Fruit fly (Drosophila melanogaster): ENCODE measurements around the gene CG14551.

The CG14551 gene

DNA sequence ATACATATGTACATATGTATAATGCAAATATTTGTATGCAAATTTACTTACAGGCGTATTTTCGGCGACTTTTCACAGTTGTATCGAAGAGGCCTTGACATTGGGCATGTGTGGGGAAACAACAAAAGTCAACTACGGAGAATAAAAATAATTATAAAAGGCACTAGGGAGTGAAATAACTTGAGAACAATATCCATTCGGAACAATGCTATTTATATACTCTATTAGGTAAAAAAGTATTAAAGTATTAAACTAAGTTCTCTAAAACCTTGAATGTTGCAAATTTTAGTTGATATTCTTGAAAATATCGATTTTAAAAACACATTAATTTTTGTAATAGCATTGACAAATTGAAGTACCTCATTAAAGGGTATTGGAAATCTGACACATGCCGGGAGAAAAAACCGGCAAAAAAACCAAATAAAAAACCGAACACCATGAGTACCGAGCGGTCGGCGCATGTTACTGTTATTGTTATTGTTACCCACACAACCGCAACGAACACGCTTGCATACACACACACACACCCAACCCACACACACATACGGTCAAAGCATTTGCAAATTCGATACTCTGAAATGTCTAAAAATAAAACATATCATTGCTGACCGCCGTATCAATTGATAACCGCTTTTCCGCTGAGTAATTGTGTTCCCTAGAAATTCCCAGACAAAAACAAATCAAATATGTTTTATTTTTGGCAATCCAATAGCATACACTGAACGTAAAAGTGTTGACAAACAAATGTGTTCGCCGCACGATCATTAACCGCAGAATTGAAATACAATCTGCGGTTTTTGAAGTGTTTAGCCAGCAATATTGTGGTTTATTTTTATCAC is 41.7 kb upstream of the CG14551 start:
- TF ChIP-seq Clk (GFP tag; optimal IDR thresholded peaks at IDR 0.05): no peak
- no peak for TF ChIP-seq Crg-1 (GFP tag; optimal IDR thresholded peaks at IDR 0.05)
- peak; percentile 48 for TF ChIP-seq kay (GFP tag; ENCODE audit: borderline replicate concordance)
- TF ChIP-seq cnc (optimal IDR thresholded peaks at IDR 0.05): peak in 1 of 2 experiments; percentile 33
- TF ChIP-seq CG7101 (tag; optimal IDR thresholded peaks at IDR 0.05): peak; percentile 89
- TF ChIP-seq Mnt (GFP tag; optimal IDR thresholded peaks at IDR 0.05): peak; percentile 37
- TF ChIP-seq CG14711 (tag; optimal IDR thresholded peaks at IDR 0.05): peak; percentile 22
- TF ChIP-seq CG12768 (GFP tag; optimal IDR thresholded peaks at IDR 0.05): peak; percentile 19
- no peak for TF ChIP-seq cic (GFP tag; optimal IDR thresholded peaks at IDR 0.05)
- TF ChIP-seq CG5204 (GFP tag; optimal IDR thresholded peaks at IDR 0.05): no peak
- peak; percentile 5 for TF ChIP-seq CG7045 (GFP tag; optimal IDR thresholded peaks at IDR 0.05)
- TF ChIP-seq CG1620 (GFP tag; optimal IDR thresholded peaks at IDR 0.05): peak; percentile 39
- TF ChIP-seq tj (GFP tag; optimal IDR thresholded peaks at IDR 0.05): peak; percentile 79
- TF ChIP-seq Hr96 (GFP tag; optimal IDR thresholded peaks at IDR 0.05): peak; percentile 26
- TF ChIP-seq toe (GFP tag; optimal IDR thresholded peaks at IDR 0.05): peak; percentile 17
- peak; percentile 61 for TF ChIP-seq pad (GFP tag; optimal IDR thresholded peaks at IDR 0.05)
- TF ChIP-seq CG11617 (GFP tag; optimal IDR thresholded peaks at IDR 0.05): peak; percentile 64
- TF ChIP-seq bab1 (GFP tag; optimal IDR thresholded peaks at IDR 0.05): peak; percentile 90
- peak; percentile 92 for TF ChIP-seq CG33017 (tag; optimal IDR thresholded peaks at IDR 0.05)

DNA sequence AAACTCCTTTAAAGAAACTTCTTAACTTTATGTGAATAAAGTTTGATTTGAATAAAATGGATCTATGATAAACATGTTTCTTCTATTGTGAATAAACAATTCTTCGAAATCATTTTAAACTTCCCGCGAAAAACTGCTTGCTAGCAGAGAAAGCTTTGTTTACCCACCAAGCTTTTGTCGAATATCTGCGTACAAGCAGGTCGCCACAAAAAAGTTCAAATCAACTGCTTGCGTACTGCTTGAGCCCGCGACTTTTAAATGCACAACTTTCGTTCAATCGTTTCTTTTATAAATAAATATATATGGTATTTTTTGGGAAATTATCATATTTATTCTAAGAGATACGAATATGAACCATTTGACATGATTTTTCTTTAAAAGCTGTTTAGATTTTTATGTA is 40.6 kb upstream of the CG14551 start:
- TF ChIP-seq tj (GFP tag; optimal IDR thresholded peaks at IDR 0.05) (no peak), Hr96 (GFP tag; optimal IDR thresholded peaks at IDR 0.05) (no peak), bab1 (GFP tag; optimal IDR thresholded peaks at IDR 0.05) (peak; percentile 48), pad (GFP tag; optimal IDR thresholded peaks at IDR 0.05) (no peak), Mnt (GFP tag; optimal IDR thresholded peaks at IDR 0.05) (no peak), Crg-1 (GFP tag; optimal IDR thresholded peaks at IDR 0.05) (no peak), cnc (optimal IDR thresholded peaks at IDR 0.05) (no peak), CG5204 (GFP tag; optimal IDR thresholded peaks at IDR 0.05) (no peak)

- TF ChIP-seq kay (GFP tag; ENCODE audit: borderline replicate concordance): peak; percentile 54
- TF ChIP-seq CG33017 (tag; optimal IDR thresholded peaks at IDR 0.05): no peak
- TF ChIP-seq tj (GFP tag; optimal IDR thresholded peaks at IDR 0.05): peak; percentile 47
- TF ChIP-seq bab1 (GFP tag; optimal IDR thresholded peaks at IDR 0.05): peak; percentile 18
- peak; percentile 67 for TF ChIP-seq CG14711 (tag; optimal IDR thresholded peaks at IDR 0.05)
- no peak for TF ChIP-seq Clk (GFP tag; optimal IDR thresholded peaks at IDR 0.05)
Observed at dm6 chr3R:26099238-26099637, 36.4 kb upstream of the CG14551 start.

DNA sequence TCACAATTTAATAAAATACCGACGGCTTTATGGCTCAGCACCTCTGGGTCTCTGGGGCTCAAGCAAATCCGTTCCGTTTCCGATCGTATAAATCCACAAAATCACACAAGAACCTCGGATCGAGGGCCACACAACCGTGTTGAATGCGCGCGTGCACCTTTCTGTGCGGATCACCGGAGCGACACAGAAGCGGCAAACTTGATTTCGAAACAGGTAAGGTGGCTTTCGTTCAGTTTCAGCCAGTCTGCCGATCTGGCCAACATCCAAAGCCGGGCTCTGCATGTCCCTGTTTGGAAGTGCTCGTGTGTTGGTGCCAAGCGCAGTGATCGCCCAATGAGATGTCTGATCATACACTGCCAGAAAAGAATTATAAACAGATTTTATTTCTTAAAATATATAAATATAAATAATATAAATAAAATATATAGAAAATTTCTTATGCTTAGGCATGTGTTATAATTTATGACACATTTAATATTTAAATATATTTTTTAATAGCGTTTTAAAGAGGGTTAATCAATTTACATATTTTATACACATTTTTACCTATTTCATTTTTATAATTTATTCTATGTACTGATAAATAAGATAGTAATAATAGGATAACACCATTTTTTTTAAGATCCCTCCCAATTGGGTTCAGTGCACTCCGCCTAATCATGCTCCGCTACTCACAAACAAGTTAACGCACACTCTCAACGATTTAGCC is 35.8 kb upstream of the CG14551 start, which contains the start of gene dysf:
dysf (minus strand) TSS at position 210 of the 709 bp plus-strand sequence.
- TF ChIP-seq CG7045 (GFP tag; optimal IDR thresholded peaks at IDR 0.05) (no peak), CG7101 (tag; optimal IDR thresholded peaks at IDR 0.05) (peak; percentile 6), CG11617 (GFP tag; optimal IDR thresholded peaks at IDR 0.05) (peak; percentile 1), Crg-1 (GFP tag; optimal IDR thresholded peaks at IDR 0.05) (no peak), CG33017 (tag; optimal IDR thresholded peaks at IDR 0.05) (peak; percentile 23), kay (GFP tag; ENCODE audit: borderline replicate concordance) (peak; percentile 18)

- no peak for TF ChIP-seq ovo (GFP tag; optimal IDR thresholded peaks at IDR 0.05)
- TF ChIP-seq CG12768 (GFP tag; optimal IDR thresholded peaks at IDR 0.05): no peak
- TF ChIP-seq CG7101 (tag; optimal IDR thresholded peaks at IDR 0.05): no peak
- TF ChIP-seq bab1 (GFP tag; optimal IDR thresholded peaks at IDR 0.05): no peak
- TF ChIP-seq tj (GFP tag; optimal IDR thresholded peaks at IDR 0.05): no peak
- no peak for TF ChIP-seq Crg-1 (GFP tag; optimal IDR thresholded peaks at IDR 0.05)
- no peak for TF ChIP-seq CG7045 (GFP tag; optimal IDR thresholded peaks at IDR 0.05)
- TF ChIP-seq CG11617 (GFP tag; optimal IDR thresholded peaks at IDR 0.05): no peak
- no peak for TF ChIP-seq CG5204 (GFP tag; optimal IDR thresholded peaks at IDR 0.05)
- TF ChIP-seq Clk (GFP tag; optimal IDR thresholded peaks at IDR 0.05): no peak
- TF ChIP-seq pad (GFP tag; optimal IDR thresholded peaks at IDR 0.05): no peak
Observed at dm6 chr3R:26096192-26096591, 33.4 kb upstream of the CG14551 start.

dm6 chr3R:26095551-26095950 is 32.7 kb upstream of the CG14551 start:
- no peak for TF ChIP-seq CG33017 (tag; optimal IDR thresholded peaks at IDR 0.05)
- TF ChIP-seq CG11617 (GFP tag; optimal IDR thresholded peaks at IDR 0.05): no peak
- TF ChIP-seq kay (GFP tag; ENCODE audit: borderline replicate concordance): no peak
- no peak for TF ChIP-seq CG12768 (GFP tag; optimal IDR thresholded peaks at IDR 0.05)
- TF ChIP-seq bab1 (GFP tag; optimal IDR thresholded peaks at IDR 0.05): no peak
- TF ChIP-seq Crg-1 (GFP tag; optimal IDR thresholded peaks at IDR 0.05): no peak
- no peak for TF ChIP-seq CG5204 (GFP tag; optimal IDR thresholded peaks at IDR 0.05)

Data from whole organism, adult.